Worm (Caenorhabditis elegans): Measurements from ENCODE around the gene lin-33.

lin-33 gene

ce11 chrIV:5939122-5939521 is 8.7 kb downstream of the lin-33 start, which contains the start of gene mcu-1 (continued):
- no peak for TF ChIP-seq ceh-88 (GFP tag; IDR thresholded peaks at IDR 0.05)
- peak; percentile 57 for TF ChIP-seq snu-23 (GFP tag; optimal IDR thresholded peaks at IDR 0.05)
- no peak for TF ChIP-seq hpl-2 (GFP tag; optimal IDR thresholded peaks at IDR 0.05)
- no peak for TF ChIP-seq elt-2 (tag; optimal IDR thresholded peaks at IDR 0.05)
- TF ChIP-seq isw-1 (GFP tag; IDR thresholded peaks at IDR 0.05) = no peak
- no peak for TF ChIP-seq ztf-11 (tag; optimal IDR thresholded peaks at IDR 0.05)
- peak; percentile 34 for TF ChIP-seq nhr-90 (tag; optimal IDR thresholded peaks at IDR 0.05; ENCODE audit: poor library complexity)
- no peak for TF ChIP-seq unc-98 (GFP tag; IDR thresholded peaks at IDR 0.05)
- TF ChIP-seq ztf-4 (tag; optimal IDR thresholded peaks at IDR 0.05) = no peak
- TF ChIP-seq lin-35 (GFP tag; optimal IDR thresholded peaks at IDR 0.05) = peak in 1 of 2 experiments; percentile 68
- TF ChIP-seq nhr-71 (tag; optimal IDR thresholded peaks at IDR 0.05) = peak; percentile 64
- TF ChIP-seq skn-1 (tag; optimal IDR thresholded peaks at IDR 0.05) = no peak
- no peak for TF ChIP-seq nhr-28 (tag; optimal IDR thresholded peaks at IDR 0.05)
- TF ChIP-seq dsc-1 (tag; optimal IDR thresholded peaks at IDR 0.05) = no peak
- no peak for TF ChIP-seq tlp-1 (tag; optimal IDR thresholded peaks at IDR 0.05)
- TF ChIP-seq unc-130 (tag; optimal IDR thresholded peaks at IDR 0.05) = no peak
- TF ChIP-seq unc-30 (tag; optimal IDR thresholded peaks at IDR 0.05) = no peak
- no peak for TF ChIP-seq sptf-1 (tag; optimal IDR thresholded peaks at IDR 0.05)
- TF ChIP-seq nhr-20 (tag; optimal IDR thresholded peaks at IDR 0.05) = peak; percentile 56
- no peak for TF ChIP-seq F16B12.6 (tag; optimal IDR thresholded peaks at IDR 0.05)
- TF ChIP-seq nhr-11 (tag; optimal IDR thresholded peaks at IDR 0.05) = no peak
- peak in 1 of 3 experiments; percentile 3 for TF ChIP-seq dpl-1 (GFP tag; optimal IDR thresholded peaks at IDR 0.05)
- no peak for TF ChIP-seq ceh-8 (GFP tag; optimal IDR thresholded peaks at IDR 0.05)
- TF ChIP-seq elt-3 (tag; optimal IDR thresholded peaks at IDR 0.05) = peak in 5 of 6 experiments; percentile 80 to 93 (median 89)
- TF ChIP-seq nhr-76 (tag; optimal IDR thresholded peaks at IDR 0.05) = no peak
- peak; percentile 16 for TF ChIP-seq C16A3.4 (tag; optimal IDR thresholded peaks at IDR 0.05)
- no peak for TF ChIP-seq ceh-82 (tag; optimal IDR thresholded peaks at IDR 0.05)
- no peak for TF ChIP-seq jun-1 (tag; optimal IDR thresholded peaks at IDR 0.05)
- TF ChIP-seq efl-3 (GFP tag; optimal IDR thresholded peaks at IDR 0.05) = no peak
- no peak for TF ChIP-seq zip-4 (GFP tag; optimal IDR thresholded peaks at IDR 0.05)
- TF ChIP-seq mab-9 (GFP tag; IDR thresholded peaks at IDR 0.05) = no peak
- TF ChIP-seq ama-1 (optimal IDR thresholded peaks at IDR 0.05) = no peak
- TF ChIP-seq lir-3 (tag; optimal IDR thresholded peaks at IDR 0.05; ENCODE audit: poor library complexity) = no peak
- TF ChIP-seq nhr-84 (tag; optimal IDR thresholded peaks at IDR 0.05) = no peak
- TF ChIP-seq mep-1 (tag; optimal IDR thresholded peaks at IDR 0.05) = no peak
- TF ChIP-seq irx-1 (tag; optimal IDR thresholded peaks at IDR 0.05) = no peak
- TF ChIP-seq unc-86 (tag; optimal IDR thresholded peaks at IDR 0.05) = no peak
- peak; percentile 86 for TF ChIP-seq lin-14 (GFP tag; optimal IDR thresholded peaks at IDR 0.05)
- peak in 1 of 2 experiments; percentile 48 for TF ChIP-seq lsy-2 (tag; optimal IDR thresholded peaks at IDR 0.05)
- TF ChIP-seq nhr-47 (tag; optimal IDR thresholded peaks at IDR 0.05) = peak; percentile 7
- no peak for TF ChIP-seq ces-1 (GFP tag; optimal IDR thresholded peaks at IDR 0.05)

- TF ChIP-seq nhr-20 (tag; optimal IDR thresholded peaks at IDR 0.05) (no peak), lsy-2 (tag; optimal IDR thresholded peaks at IDR 0.05) (peak in 1 of 2 experiments; percentile 72), tlp-1 (tag; optimal IDR thresholded peaks at IDR 0.05) (no peak)
Measured at ce11 chrIV:5939908-5940307, 9.5 kb downstream of the lin-33 start.

ce11 chrIV:5940608-5941007 is 10.2 kb downstream of the lin-33 start:
- TF ChIP-seq lin-14 (GFP tag; optimal IDR thresholded peaks at IDR 0.05) = peak; percentile 76
- TF ChIP-seq nhr-20 (tag; optimal IDR thresholded peaks at IDR 0.05) = peak; percentile 58
- TF ChIP-seq efl-1 (optimal IDR thresholded peaks at IDR 0.05) = no peak
- TF ChIP-seq efl-1 (GFP tag; optimal IDR thresholded peaks at IDR 0.05 in 1 of 2) = peak in 1 of 2 experiments; percentile 90
- TF ChIP-seq nhr-71 (tag; optimal IDR thresholded peaks at IDR 0.05) = peak; percentile 16
- peak in 1 of 2 experiments; percentile 34 for TF ChIP-seq lsy-2 (tag; optimal IDR thresholded peaks at IDR 0.05)
- TF ChIP-seq snu-23 (GFP tag; optimal IDR thresholded peaks at IDR 0.05) = peak; percentile 42
- no peak for TF ChIP-seq ceh-8 (GFP tag; optimal IDR thresholded peaks at IDR 0.05)
- peak; percentile 29 for TF ChIP-seq rnt-1 (tag; optimal IDR thresholded peaks at IDR 0.05)
- no peak for TF ChIP-seq ztf-11 (tag; optimal IDR thresholded peaks at IDR 0.05)
- peak; percentile 98 for TF ChIP-seq pag-3 (tag; optimal IDR thresholded peaks at IDR 0.05; ENCODE audit: borderline replicate concordance, insufficient read depth)
- no peak for TF ChIP-seq ceh-88 (GFP tag; IDR thresholded peaks at IDR 0.05)
- peak; percentile 12 for TF ChIP-seq mep-1 (tag; optimal IDR thresholded peaks at IDR 0.05)
- TF ChIP-seq blmp-1 (tag; optimal IDR thresholded peaks at IDR 0.05) = peak; percentile 98

Measured in whole organism, L1 larva.